Fruit fly (Drosophila melanogaster) Kc167 (cell line): ENCODE data around the gene CG14930.

Source experiments
- Myc ChIP-seq: fragments of >200 bp; optimal IDR thresholded peaks from 2 replicates; lab custom pipeline; 2017; ENCODE audit warnings: missing external identifiers
- Sin3A ChIP-seq: fragments of >200 bp; optimal IDR thresholded peaks from 2 replicates; lab custom pipeline; 2018; ENCODE audit warnings: missing external identifiers
- h ChIP-seq: fragments of >200 bp; optimal IDR thresholded peaks from 3 replicates; lab custom pipeline; 2018; ENCODE audit warnings: missing external identifiers
- insv ChIP-seq: fragments of >200 bp; optimal IDR thresholded peaks from 3 replicates; lab custom pipeline; 2018; ENCODE audit warnings: missing external identifiers
- psq ChIP-seq: fragments of >200 bp; optimal IDR thresholded peaks from 2 replicates; lab custom pipeline; 2017; ENCODE audit warnings: missing external identifiers
- ttk ChIP-seq: sonication (Bioruptor generic); optimal IDR thresholded peaks from 2 replicates; lab custom pipeline; 2017; ENCODE audit warnings: missing external identifiers

Gene CG14930

DNA sequence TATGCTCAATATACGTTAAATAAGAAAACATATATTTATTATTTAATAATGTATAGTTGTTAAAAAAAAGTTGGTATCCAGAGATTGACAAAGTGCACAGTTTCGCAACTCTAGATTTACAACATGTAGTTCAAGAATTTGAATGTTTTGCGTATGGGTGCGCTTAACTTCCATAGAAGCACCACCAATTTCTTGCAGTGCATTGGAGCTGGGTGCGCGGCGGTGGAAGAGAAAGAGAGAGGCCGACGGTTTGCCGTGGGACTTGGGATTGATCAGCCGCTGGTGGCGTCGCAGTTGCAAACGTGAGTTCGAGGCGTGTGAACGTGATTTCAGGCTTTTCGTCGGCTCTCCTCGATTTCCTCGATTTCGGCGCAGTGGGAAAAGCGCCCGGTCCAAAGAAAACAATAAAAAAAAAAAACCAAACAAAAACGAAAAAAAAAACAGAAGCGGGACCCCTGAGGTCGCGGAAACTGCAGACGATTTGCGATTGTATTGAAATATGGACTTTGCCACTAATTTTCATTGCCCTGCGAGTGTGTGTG, 19.6 kb downstream of the CG14930 start, which contains the start of gene spz4:
spz4 (plus strand) TSS at position 289 of the 542 bp plus-strand sequence.
- no peak for TF ChIP-seq insv
- no peak for TF ChIP-seq Sin3A (lab: Kevin White, UChicago)
- TF ChIP-seq ttk (lab: Kevin White, UChicago): no peak
- TF ChIP-seq h (lab: Kevin White, UChicago): no peak

dm6 chr2L:11500649-11501048, 20.4 kb downstream of the CG14930 start:
- TF ChIP-seq Sin3A (lab: Kevin White, UChicago): no peak
- no peak for TF ChIP-seq psq (lab: Kevin White, UChicago)
- TF ChIP-seq insv: no peak
- TF ChIP-seq Myc: no peak
- no peak for TF ChIP-seq h (lab: Kevin White, UChicago)
- TF ChIP-seq ttk (lab: Kevin White, UChicago): no peak

- TF ChIP-seq ttk (lab: Kevin White, UChicago): no peak
- no peak for TF ChIP-seq psq (lab: Kevin White, UChicago)
- TF ChIP-seq h (lab: Kevin White, UChicago): no peak
- TF ChIP-seq Sin3A (lab: Kevin White, UChicago): no peak
- no peak for TF ChIP-seq insv
- no peak for TF ChIP-seq Myc
These were observed 22.2 kb downstream of the CG14930 start, which contains the start of gene Cog8 for dm6 chr2L:11498839-11499238. Gene Cog8 (minus strand): TSS chr2L:11498948.

DNA sequence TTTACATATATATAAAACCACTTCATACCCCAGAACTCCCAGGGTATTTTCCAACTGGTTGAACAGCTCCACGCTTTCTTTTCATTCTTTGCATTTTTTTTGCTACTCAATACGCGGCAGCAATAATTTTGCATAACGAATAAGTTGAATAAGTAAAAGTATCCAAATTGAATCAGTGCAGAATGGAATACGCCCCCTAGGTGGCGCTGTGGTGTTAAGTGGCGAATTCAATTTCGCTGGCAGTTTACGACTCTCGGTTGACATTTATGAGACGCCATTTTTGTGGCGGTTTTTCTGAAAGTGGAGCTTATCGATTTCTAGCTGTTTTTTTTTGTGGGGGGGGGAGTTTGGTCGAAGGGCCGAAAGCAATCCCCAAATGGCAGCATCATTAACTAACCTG, 27.2 kb downstream of the CG14930 start:
- TF ChIP-seq Myc: no peak
- no peak for TF ChIP-seq h (lab: Kevin White, UChicago)
- no peak for TF ChIP-seq ttk (lab: Kevin White, UChicago)
- no peak for TF ChIP-seq Sin3A (lab: Kevin White, UChicago)
- TF ChIP-seq psq (lab: Kevin White, UChicago): no peak

dm6 chr2L:11488465-11489037, 32.5 kb downstream of the CG14930 start:
- TF ChIP-seq psq (lab: Kevin White, UChicago) (no peak), Myc (no peak), ttk (lab: Kevin White, UChicago) (no peak), Sin3A (lab: Kevin White, UChicago) (no peak), h (lab: Kevin White, UChicago) (no peak), insv (no peak)

DNA sequence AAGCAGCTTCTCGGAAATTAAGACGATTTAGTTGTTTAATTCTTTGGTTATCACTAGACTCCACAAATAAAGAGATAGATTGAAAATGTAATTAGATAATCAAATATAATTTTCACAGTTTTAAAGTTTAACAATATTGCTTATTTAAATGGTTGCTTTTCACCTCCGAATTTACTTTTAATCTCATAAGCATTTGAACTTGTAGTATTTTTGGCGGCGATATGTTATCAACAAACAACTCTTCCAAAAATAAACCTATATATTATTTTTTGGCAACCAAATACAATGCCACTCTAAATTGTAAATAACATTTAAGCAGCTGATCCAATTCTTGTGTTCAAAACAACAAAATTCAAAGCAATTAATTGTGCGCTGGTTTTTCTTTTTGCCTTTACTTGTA, 36.7 kb downstream of the CG14930 start, which contains the start of the genes CG43355 and sala:
CG43355 (plus strand) TSS at position 301 of the 400 bp plus-strand sequence.
sala (plus strand) TSS at position 301 of the 400 bp plus-strand sequence.
- no peak for TF ChIP-seq psq (lab: Kevin White, UChicago)
- no peak for TF ChIP-seq ttk (lab: Kevin White, UChicago)
- TF ChIP-seq insv: no peak
- TF ChIP-seq Sin3A (lab: Kevin White, UChicago): no peak
- TF ChIP-seq h (lab: Kevin White, UChicago): no peak
- TF ChIP-seq Myc: no peak

dm6 chr2L:11474960-11475359, 46.1 kb downstream of the CG14930 start:
- TF ChIP-seq ttk (lab: Kevin White, UChicago) (no peak), Myc (no peak), h (lab: Kevin White, UChicago) (no peak), insv (no peak), Sin3A (lab: Kevin White, UChicago) (no peak), psq (lab: Kevin White, UChicago) (no peak)

- TF ChIP-seq psq (lab: Kevin White, UChicago) (no peak), Myc (no peak), ttk (lab: Kevin White, UChicago) (no peak), insv (no peak), Sin3A (lab: Kevin White, UChicago) (no peak), h (lab: Kevin White, UChicago) (no peak)
These were observed 49.0 kb downstream of the CG14930 start for dm6 chr2L:11471979-11472514.
